Worm (Caenorhabditis elegans) whole organism, mixed stage, embryonic: ENCODE results near the gene Y49E10.10.

ENCODE experiments used
- blmp-1 ChIP-seq: fragments of 150-350 bp; optimal IDR thresholded peaks from 2 replicates; lab custom pipeline; 2014; ENCODE audit warnings: missing biosample characterization, missing genetic modification characterization
- flh-1 ChIP-seq: fragments of 200-800 bp; sonication (Bioruptor generic); optimal IDR thresholded peaks from 2 replicates; lab custom pipeline; 2018; ENCODE audit warnings: mild to moderate bottlenecking, missing genetic modification characterization, moderate library complexity, missing compliant biosample characterization
- lin-13 ChIP-seq: fragments of 150-350 bp; optimal IDR thresholded peaks from 2 replicates; lab custom pipeline; 2014; ENCODE audit warnings: missing biosample characterization, missing genetic modification characterization
- mab-5 ChIP-seq: fragments of 150-350 bp; optimal IDR thresholded peaks from 2 replicates; lab custom pipeline; 2014; ENCODE audit warnings: missing biosample characterization, missing genetic modification characterization
- nhr-237 ChIP-seq: fragments of 150-350 bp; optimal IDR thresholded peaks from 2 replicates; lab custom pipeline; 2014; ENCODE audit warnings: missing biosample characterization, missing genetic modification characterization
- nhr-28 ChIP-seq: fragments of 150-350 bp; optimal IDR thresholded peaks from 2 replicates; lab custom pipeline; 2014; ENCODE audit warnings: missing biosample characterization, missing genetic modification characterization
- unc-39 ChIP-seq: fragments of 150-350 bp; optimal IDR thresholded peaks from 2 replicates; lab custom pipeline; 2014; ENCODE audit warnings: missing biosample characterization, missing genetic modification characterization
- unc-62 ChIP-seq: fragments of 150-350 bp; optimal IDR thresholded peaks from 2 replicates; lab custom pipeline; 2014; ENCODE audit warnings: missing biosample characterization, missing genetic modification reagents, missing genetic modification characterization

DNA sequence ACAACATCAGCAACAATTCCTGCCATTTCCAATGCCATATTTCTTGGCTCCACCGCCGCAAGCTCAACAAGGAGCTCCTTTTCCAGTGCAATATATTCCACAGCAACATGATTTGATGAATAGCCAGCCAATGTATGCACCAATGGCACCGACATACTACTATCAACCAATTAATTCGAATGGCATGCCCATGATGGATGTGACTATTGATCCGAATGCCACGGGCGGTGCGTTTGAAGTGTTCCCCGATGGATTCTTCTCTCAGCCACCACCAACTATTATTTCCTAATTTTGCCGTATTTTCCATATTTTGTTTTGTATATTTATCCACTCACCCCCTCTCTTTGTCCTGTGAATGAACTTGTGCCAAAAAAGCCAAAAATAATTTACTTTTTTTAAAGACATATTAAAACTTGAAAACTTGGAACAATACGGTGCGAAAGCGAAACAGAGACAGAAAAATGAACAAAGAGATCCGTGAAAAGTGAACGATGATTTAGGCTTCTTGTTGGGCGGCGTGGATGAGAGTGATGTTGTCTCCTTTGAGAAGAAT lies 33.6 kb downstream of the Y49E10.10 start:
- TF ChIP-seq blmp-1 (tag; lab: Kevin White, UChicago) (no peak), flh-1 (GFP tag; lab: Kevin White, UChicago) (no peak), mab-5 (tag; lab: Kevin White, UChicago) (no peak), nhr-28 (no peak), lin-13 (no peak), unc-39 (tag; lab: Kevin White, UChicago) (no peak), nhr-237 (tag; lab: Kevin White, UChicago) (no peak), unc-62 (no peak)
